Fruit fly (Drosophila melanogaster) whole organism, pupa: Measurements from ENCODE around the gene CG2162.

Experiments used
- CG12605 ChIP-seq: fragments of 200-800 bp; sonication (Bioruptor generic); IDR thresholded peaks from 2 replicates; pipeline ENCODE4 v1.3.6; 2022; ENCODE audit warnings: missing biosample characterization, missing genetic modification characterization
- CG13204 ChIP-seq: fragments of 200-800 bp; sonication (Bioruptor generic); optimal IDR thresholded peaks from 2 replicates; lab custom pipeline; 2018; ENCODE audit warnings: missing biosample characterization, mild to moderate bottlenecking, missing genetic modification characterization, moderate library complexity
- CG17806 ChIP-seq: fragments of 200-800 bp; sonication (Bioruptor generic); optimal IDR thresholded peaks from 2 replicates; lab custom pipeline; 2018; ENCODE audit warnings: missing biosample characterization, mild to moderate bottlenecking, missing genetic modification characterization, moderate library complexity
- CG34367 ChIP-seq: fragments of 200-800 bp; sonication (Bioruptor generic); optimal IDR thresholded peaks from 2 replicates; lab custom pipeline; 2018; ENCODE audit warnings: missing biosample characterization, mild to moderate bottlenecking, missing genetic modification characterization
- CG4496 ChIP-seq: fragments of 200-800 bp; sonication (Bioruptor generic); IDR thresholded peaks from 3 replicates; pipeline ENCODE4 v1.3.6; 2022; ENCODE audit warnings: missing biosample characterization, missing genetic modification characterization
- CG9948 ChIP-seq: fragments of 200-800 bp; sonication (Bioruptor generic); optimal IDR thresholded peaks from 2 replicates; lab custom pipeline; 2018; ENCODE audit warnings: missing biosample characterization, mild to moderate bottlenecking, missing genetic modification characterization, moderate library complexity
- EcR ChIP-seq: fragments of 200-800 bp; sonication (Bioruptor generic); optimal IDR thresholded peaks from 3 replicates; lab custom pipeline; 2019; ENCODE audit warnings: missing biosample characterization, missing genetic modification characterization, mild to moderate bottlenecking, moderate library complexity, missing genetic modification reagents
- Ets98B ChIP-seq: fragments of 200-800 bp; sonication (Bioruptor generic); IDR thresholded peaks from 2 replicates; pipeline ENCODE4 v1.3.6; 2022; ENCODE audit warnings: missing biosample characterization, missing genetic modification characterization
- Pif1A ChIP-seq: fragments of 200-800 bp; sonication (Bioruptor generic); optimal IDR thresholded peaks from 3 replicates; lab custom pipeline; 2016; ENCODE audit warnings: missing biosample characterization, missing genetic modification characterization
- Snoo ChIP-seq: fragments of 200-800 bp; sonication (Bioruptor generic); optimal IDR thresholded peaks from 3 replicates; lab custom pipeline; 2017; ENCODE audit warnings: missing biosample characterization, mild to moderate bottlenecking, missing genetic modification characterization, inconsistent platforms

DNA sequence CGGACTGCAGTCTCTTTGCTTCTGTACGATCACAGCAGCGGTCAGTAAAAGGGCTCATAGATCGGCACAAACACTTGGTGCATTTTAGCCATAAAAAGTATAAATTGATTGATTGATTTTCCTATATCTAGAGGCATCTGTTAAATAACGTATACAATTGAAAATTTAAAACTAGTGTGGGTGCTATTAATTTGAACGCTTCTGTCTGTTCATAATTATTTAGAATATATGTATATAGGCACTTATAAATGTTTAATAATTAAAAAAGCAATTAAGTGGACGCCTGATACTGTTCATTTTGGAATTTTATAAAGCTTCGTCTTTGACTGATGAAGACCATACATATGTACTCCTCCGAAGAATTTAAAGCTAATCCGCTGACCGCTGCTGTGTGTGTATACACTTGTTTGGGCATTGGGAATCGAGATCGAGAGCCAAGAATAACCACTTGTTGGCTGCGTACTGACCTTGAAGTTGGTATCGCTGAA lies 10.3 kb downstream of the CG2162 start:
- TF ChIP-seq CG34367 (tag; lab: Kevin White, UChicago) = peak; percentile 87
- peak; percentile 79 for TF ChIP-seq Snoo (tag; lab: Kevin White, UChicago)
- no peak for TF ChIP-seq EcR
- TF ChIP-seq CG9948 = peak; percentile 90
- peak; percentile 74; the same call in 1 of the 3 replicates for TF ChIP-seq CG4496 (GFP tag; lab: Robert Waterston, UW)
- TF ChIP-seq CG17806 = peak; percentile 87
- peak; percentile 61 for TF ChIP-seq Ets98B
- peak; percentile 48 for TF ChIP-seq CG13204 (GFP tag; lab: Kevin White, UChicago)
- no peak; the same call in 1 of the 2 replicates for TF ChIP-seq CG12605
- peak; percentile 83 for TF ChIP-seq Pif1A (GFP tag; lab: Kevin White, UChicago)
